Worm (Caenorhabditis elegans): Measurements from ENCODE around the gene W05E10.2.

W05E10.2 gene

DNA sequence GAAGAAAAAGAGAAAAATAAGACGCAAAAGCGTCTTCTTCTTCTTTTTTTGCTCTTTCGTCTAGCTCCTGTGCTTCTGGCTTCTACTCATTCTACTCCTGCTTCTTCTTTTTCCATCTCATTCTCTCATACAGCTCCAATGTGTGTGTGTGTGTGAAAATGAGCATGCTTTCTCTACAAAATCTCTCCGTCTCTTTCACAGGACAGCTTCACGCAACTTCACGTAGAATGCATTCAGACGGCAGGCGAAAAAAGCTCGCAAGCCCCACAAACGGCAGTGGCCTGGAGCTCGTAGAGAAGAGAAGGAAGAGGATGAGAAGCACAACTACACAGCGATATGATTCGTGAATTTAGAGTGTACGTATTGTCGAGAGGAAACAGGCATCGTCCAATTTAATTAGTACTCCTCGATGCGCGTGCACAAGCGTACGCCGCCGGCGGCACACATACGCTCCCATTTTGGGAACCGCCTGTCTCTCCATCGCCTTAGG lies 45.6 kb upstream of the W05E10.2 start (continued):
- TF ChIP-seq ceh-45 (GFP tag; IDR thresholded peaks at IDR 0.05), result no peak
- peak; percentile 45 for TF ChIP-seq nfya-1 (tag; optimal IDR thresholded peaks at IDR 0.05)
- TF ChIP-seq ceh-2 (tag; optimal IDR thresholded peaks at IDR 0.05), result no peak
- no peak for TF ChIP-seq Y22D7AL.16 (tag; optimal IDR thresholded peaks at IDR 0.05)
- peak; percentile 34 for TF ChIP-seq ttx-3 (tag; optimal IDR thresholded peaks at IDR 0.05)
- TF ChIP-seq npax-4 (tag; optimal IDR thresholded peaks at IDR 0.05), result no peak
- TF ChIP-seq ceh-48 (tag; optimal IDR thresholded peaks at IDR 0.05), result no peak
- TF ChIP-seq ceh-19 (GFP tag; optimal IDR thresholded peaks at IDR 0.05), result peak; percentile 33
- no peak for TF ChIP-seq mec-3 (tag; optimal IDR thresholded peaks at IDR 0.05; ENCODE audit: borderline replicate concordance)
- TF ChIP-seq elt-2 (tag; optimal IDR thresholded peaks at IDR 0.05), result no peak
- no peak for TF ChIP-seq ceh-6 (GFP tag; optimal IDR thresholded peaks at IDR 0.05)
- TF ChIP-seq lim-6 (tag; optimal IDR thresholded peaks at IDR 0.05), result no peak
- TF ChIP-seq tbx-2 (tag; optimal IDR thresholded peaks at IDR 0.05), result peak; percentile 48
- no peak for TF ChIP-seq sdc-2 (tag; optimal IDR thresholded peaks at IDR 0.05)
- TF ChIP-seq pag-3 (tag; optimal IDR thresholded peaks at IDR 0.05; ENCODE audit: borderline replicate concordance), result no peak
- peak; percentile 98 for TF ChIP-seq unc-42 (tag; optimal IDR thresholded peaks at IDR 0.05)
- TF ChIP-seq pros-1 (tag; optimal IDR thresholded peaks at IDR 0.05), result no peak
- no peak for TF ChIP-seq zip-5 (tag; optimal IDR thresholded peaks at IDR 0.05)
- TF ChIP-seq pha-4 (tag; optimal IDR thresholded peaks at IDR 0.05), result no peak
- TF ChIP-seq unc-86 (tag; optimal IDR thresholded peaks at IDR 0.05), result no peak
- peak; percentile 79 for TF ChIP-seq ceh-31 (tag; optimal IDR thresholded peaks at IDR 0.05)
- TF ChIP-seq ets-4 (tag; optimal IDR thresholded peaks at IDR 0.05), result no peak
- TF ChIP-seq ref-2 (tag; optimal IDR thresholded peaks at IDR 0.05), result peak; percentile 32
- no peak for TF ChIP-seq lin-11 (tag; optimal IDR thresholded peaks at IDR 0.05)
- no peak for TF ChIP-seq madf-2 (tag; optimal IDR thresholded peaks at IDR 0.05)
- peak; percentile 79 for TF ChIP-seq ceh-18 (tag; optimal IDR thresholded peaks at IDR 0.05)
- no peak for TF ChIP-seq pha-2 (tag; optimal IDR thresholded peaks at IDR 0.05)
- no peak for TF ChIP-seq odd-2 (tag; optimal IDR thresholded peaks at IDR 0.05)
- TF ChIP-seq ceh-22 (tag; optimal IDR thresholded peaks at IDR 0.05), result no peak
- TF ChIP-seq nhr-232 (tag; optimal IDR thresholded peaks at IDR 0.05), result no peak
- TF ChIP-seq hlh-13 (GFP tag; optimal IDR thresholded peaks at IDR 0.05), result no peak
- no peak for TF ChIP-seq ceh-9 (tag; optimal IDR thresholded peaks at IDR 0.05)

DNA sequence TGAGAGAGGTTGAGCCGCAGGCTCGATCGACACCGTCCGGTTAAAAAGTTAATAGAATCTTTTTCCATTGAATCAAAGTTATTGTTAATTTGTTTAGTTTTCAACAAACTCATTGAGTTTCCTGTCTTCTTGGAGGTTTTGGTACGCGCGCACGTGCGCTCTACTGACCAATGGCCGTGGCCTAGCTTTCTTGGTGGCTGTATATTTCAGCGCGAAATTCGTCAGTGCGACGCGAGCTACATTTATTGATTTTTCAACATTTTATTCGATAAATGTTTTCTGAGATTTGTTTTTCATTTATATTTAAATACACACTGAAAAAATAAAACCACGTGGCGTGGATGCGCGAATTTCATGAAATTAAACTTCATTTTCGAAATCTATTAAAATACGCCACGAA lies 42.8 kb upstream of the W05E10.2 start, which contains the start of gene bir-1:
bir-1 (plus strand) TSS at position 312 of the 400 bp plus-strand sequence.
- TF ChIP-seq rnt-1 (tag; optimal IDR thresholded peaks at IDR 0.05) (peak; percentile 59), sox-2 (GFP tag; IDR thresholded peaks at IDR 0.05) (no peak), che-1 (tag; optimal IDR thresholded peaks at IDR 0.05) (no peak), sox-4 (tag; optimal IDR thresholded peaks at IDR 0.05) (no peak), ceh-2 (tag; optimal IDR thresholded peaks at IDR 0.05) (peak; percentile 93), ceh-14 (tag; optimal IDR thresholded peaks at IDR 0.05) (peak; percentile 26), pha-2 (tag; optimal IDR thresholded peaks at IDR 0.05) (no peak), ceh-18 (tag; optimal IDR thresholded peaks at IDR 0.05) (peak; percentile 33), tbx-2 (tag; optimal IDR thresholded peaks at IDR 0.05) (peak; percentile 91), pax-1 (tag; optimal IDR thresholded peaks at IDR 0.05) (no peak), lim-6 (tag; optimal IDR thresholded peaks at IDR 0.05) (peak; percentile 38), elt-2 (tag; optimal IDR thresholded peaks at IDR 0.05) (peak; percentile 44), dve-1 (tag; optimal IDR thresholded peaks at IDR 0.05) (no peak), eyg-1 (tag; optimal IDR thresholded peaks at IDR 0.05) (no peak), unc-42 (tag; optimal IDR thresholded peaks at IDR 0.05) (peak; percentile 54), tbx-7 (tag; optimal IDR thresholded peaks at IDR 0.05) (peak; percentile 73), unc-3 (GFP tag; conservative IDR thresholded peaks at IDR 0.05) (no peak), unc-3 (tag; optimal IDR thresholded peaks at IDR 0.05) (no peak), zip-5 (tag; optimal IDR thresholded peaks at IDR 0.05) (peak; percentile 48), unc-55 (GFP tag; optimal IDR thresholded peaks at IDR 0.05) (no peak), ceh-6 (GFP tag; optimal IDR thresholded peaks at IDR 0.05) (no peak), nhr-232 (tag; optimal IDR thresholded peaks at IDR 0.05) (no peak), ceh-31 (tag; optimal IDR thresholded peaks at IDR 0.05) (peak; percentile 94), elt-4 (tag; optimal IDR thresholded peaks at IDR 0.05) (no peak), odd-2 (tag; optimal IDR thresholded peaks at IDR 0.05) (no peak), F13H6.1 (tag; optimal IDR thresholded peaks at IDR 0.05) (no peak), Y22D7AL.16 (tag; optimal IDR thresholded peaks at IDR 0.05) (no peak), syd-9 (tag; optimal IDR thresholded peaks at IDR 0.05) (no peak), fkh-6 (tag; optimal IDR thresholded peaks at IDR 0.05) (peak; percentile 55), ref-2 (tag; optimal IDR thresholded peaks at IDR 0.05) (peak; percentile 39), fax-1 (tag; optimal IDR thresholded peaks at IDR 0.05) (peak; percentile 35), pros-1 (tag; optimal IDR thresholded peaks at IDR 0.05) (no peak), nfya-1 (tag; optimal IDR thresholded peaks at IDR 0.05) (peak; percentile 79), ceh-34 (tag; optimal IDR thresholded peaks at IDR 0.05) (peak; percentile 13), ceh-45 (GFP tag; IDR thresholded peaks at IDR 0.05) (no peak), unc-86 (tag; optimal IDR thresholded peaks at IDR 0.05) (no peak)

Data from whole organism, late embryonic.